Fruit fly (Drosophila melanogaster) whole organism, embryonic: ENCODE data around the gene vvl.

Experiments used
- CG11093 ChIP-seq: fragments of 200-800 bp; sonication (Bioruptor generic); IDR thresholded peaks from 3 replicates; pipeline ENCODE4 v1.3.6; 2022; ENCODE audit warnings: missing biosample characterization, missing genetic modification characterization
- CG11247 ChIP-seq: fragments of 200-800 bp; sonication (Bioruptor generic); IDR thresholded peaks from 2 replicates; pipeline ENCODE4 v1.3.6; 2022; ENCODE audit warnings: missing biosample characterization, missing genetic modification characterization
- CG1603 ChIP-seq: fragments of 200-800 bp; sonication (Bioruptor generic); optimal IDR thresholded peaks from 2 replicates; lab custom pipeline; 2019; ENCODE audit warnings: missing biosample characterization, mild to moderate bottlenecking, missing genetic modification characterization, moderate library complexity
- CG4360 ChIP-seq: fragments of 200-800 bp; sonication (Bioruptor generic); IDR thresholded peaks from 2 replicates; pipeline ENCODE4 v1.3.6; 2022; ENCODE audit warnings: missing biosample characterization, missing genetic modification characterization
- CG8359 ChIP-seq: fragments of 200-800 bp; sonication (Bioruptor generic); optimal IDR thresholded peaks from 2 replicates; lab custom pipeline; 2017; ENCODE audit warnings: missing biosample characterization, mild to moderate bottlenecking, missing genetic modification characterization, borderline replicate concordance
- CTCF ChIP-seq: fragments of 200-800 bp; sonication (Bioruptor generic); optimal IDR thresholded peaks from 2 replicates; lab custom pipeline; 2017; ENCODE audit warnings: missing biosample characterization, mild to moderate bottlenecking, missing genetic modification characterization, moderate library complexity
- bab2 ChIP-seq: fragments of 200-800 bp; sonication (Bioruptor generic); optimal IDR thresholded peaks from 2 replicates; lab custom pipeline; 2016; ENCODE audit warnings: missing biosample characterization, missing genetic modification characterization
- disco-r ChIP-seq: fragments of 200-800 bp; sonication (Bioruptor generic); optimal IDR thresholded peaks from 2 replicates; lab custom pipeline; 2016; ENCODE audit warnings: missing biosample characterization, missing genetic modification characterization
- gro ChIP-seq: fragments of 200-800 bp; sonication (Bioruptor generic); optimal IDR thresholded peaks from 2 replicates; lab custom pipeline; 2016; ENCODE audit warnings: missing biosample characterization, missing genetic modification characterization
- jigr1 ChIP-seq: fragments of 200-800 bp; sonication (Bioruptor generic); IDR thresholded peaks from 3 replicates; pipeline ENCODE4 v1.3.6; 2022; ENCODE audit warnings: missing biosample characterization, missing genetic modification characterization
- pfk ChIP-seq: fragments of 200-800 bp; sonication (Bioruptor generic); optimal IDR thresholded peaks from 2 replicates; lab custom pipeline; 2018; ENCODE audit warnings: missing biosample characterization, mild to moderate bottlenecking, missing genetic modification characterization, moderate library complexity
- sc ChIP-seq, 3 experiments: fragments of >200 bp in 2 of 3; fragments of 200-800 bp in 1 of 3; sonication (Bioruptor generic) in 1 of 3; optimal IDR thresholded peaks; 2 replicates in 2 of 3; 3 replicates in 1 of 3; lab custom pipeline; 2017; ENCODE audit warnings: mild to moderate bottlenecking in 1 of 3, missing biosample characterization in 1 of 3, missing genetic modification characterization in 1 of 3, missing genetic modification reagents in 1 of 3
- scrt ChIP-seq: fragments of 200-800 bp; sonication (Bioruptor generic); optimal IDR thresholded peaks from 2 replicates; lab custom pipeline; 2018; ENCODE audit warnings: missing biosample characterization, mild to moderate bottlenecking, missing genetic modification characterization, moderate library complexity
- slou ChIP-seq: fragments of 200-800 bp; sonication (Bioruptor generic); optimal IDR thresholded peaks from 3 replicates; lab custom pipeline; 2016; ENCODE audit warnings: missing biosample characterization, missing genetic modification characterization

DNA sequence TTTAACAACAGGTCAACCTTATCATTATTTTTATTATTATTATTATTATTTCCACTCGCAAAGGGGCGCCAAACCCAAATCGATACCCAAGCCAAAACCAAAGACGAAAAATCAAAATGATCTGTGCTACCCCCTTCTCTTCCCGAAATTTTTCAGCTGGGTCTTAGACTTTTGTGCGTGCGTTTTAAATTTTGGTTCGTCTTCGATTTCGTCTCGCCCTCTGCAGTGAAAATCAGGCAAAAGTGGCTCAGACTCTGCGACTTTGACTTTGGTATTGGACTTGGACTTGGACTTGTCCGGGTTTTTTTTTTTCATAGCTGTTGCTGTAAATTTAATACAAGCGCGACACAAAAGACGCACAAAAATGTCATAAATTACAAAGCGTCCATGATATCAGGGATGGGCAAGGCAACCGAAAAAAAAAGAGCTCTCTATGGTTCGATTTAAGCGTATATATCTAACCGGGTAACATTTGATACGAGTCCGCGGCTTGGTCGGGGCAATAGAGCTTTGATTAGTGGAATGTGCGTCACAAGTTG is 22.9 kb downstream of the vvl start:
- no peak for TF ChIP-seq disco-r (GFP tag; lab: Kevin White, UChicago)
- TF ChIP-seq bab2: no peak
- TF ChIP-seq CG11247 (GFP tag; lab: Robert Waterston, UW): no peak
- TF ChIP-seq sc (optimal IDR thresholded peaks at IDR 0.05; lab: Kevin White, UChicago): no peak
- TF ChIP-seq sc (GFP tag; optimal IDR thresholded peaks at IDR 0.05; lab: Kevin White, UChicago): no peak
- no peak for TF ChIP-seq CG11093 (GFP tag; lab: Robert Waterston, UW)
- TF ChIP-seq scrt (GFP tag; lab: Kevin White, UChicago): no peak
- TF ChIP-seq slou (GFP tag; lab: Kevin White, UChicago): no peak
- TF ChIP-seq CG4360 (GFP tag; lab: Robert Waterston, UW): no peak
- TF ChIP-seq CG1603 (tag; lab: Kevin White, UChicago): no peak
- no peak for TF ChIP-seq gro (GFP tag; lab: Kevin White, UChicago)
- TF ChIP-seq CG8359 (GFP tag; lab: Kevin White, UChicago): no peak
- no peak for TF ChIP-seq pfk (GFP tag; lab: Kevin White, UChicago)
- no peak for TF ChIP-seq CTCF
- no peak for TF ChIP-seq jigr1 (GFP tag; lab: Robert Waterston, UW)
